Fruit fly (Drosophila melanogaster) whole organism, wandering third instar larva: Measurements from ENCODE around the gene CG34269.

Source experiments
- Myc ChIP-seq: fragments of >200 bp; optimal IDR thresholded peaks from 2 replicates; lab custom pipeline; 2017
- dl ChIP-seq, 2 experiments: fragments of 175-275, 200-275 bp in 1 of 2; fragments of 200-275 bp in 1 of 2; sonication (Bioruptor generic); optimal IDR thresholded peaks; lab custom pipeline; 2018; ENCODE audit warnings: mild to moderate bottlenecking in 2 of 2, missing biosample characterization in 2 of 2, missing genetic modification characterization in 2 of 2, moderate library complexity in 2 of 2; ENCODE audit not compliant: partially characterized antibody in 2 of 2, insufficient read depth in 1 of 2
- ey ChIP-seq: fragments of 200-800 bp; sonication (Bioruptor generic); optimal IDR thresholded peaks from 2 replicates; lab custom pipeline; 2016; ENCODE audit warnings: missing biosample characterization, missing genetic modification characterization

DNA sequence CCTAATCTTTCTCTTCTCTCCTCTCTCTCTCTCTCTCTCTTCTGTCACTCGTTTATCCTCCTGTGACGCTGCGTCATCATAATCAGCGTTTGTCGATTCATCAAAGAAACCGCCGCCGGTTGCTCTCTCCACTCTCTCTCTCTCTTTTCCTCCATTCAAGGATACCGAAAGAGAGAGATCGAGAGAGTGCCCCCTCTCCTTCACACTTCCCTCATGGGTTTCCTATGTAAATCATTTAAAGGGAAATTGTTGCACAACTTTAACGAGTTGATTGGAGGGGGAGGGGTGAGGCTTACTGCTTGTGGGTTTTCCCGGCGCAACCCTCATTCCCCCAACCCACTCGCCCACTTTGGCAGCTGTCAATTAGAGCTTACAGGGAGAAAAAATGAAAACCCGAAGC lies 16.1 kb downstream of the CG34269 start:
- TF ChIP-seq Myc (lab: Kevin White, UChicago) (no peak), dl (GFP tag; optimal IDR thresholded peaks at IDR 0.05; lab: Kevin White, UChicago; ENCODE audit: insufficient read depth in 1 of 2, partially characterized antibody in 2 of 2) (peak; percentile 39 to 84), ey (no peak)
